Fruit fly (Drosophila melanogaster): ENCODE data around the gene CG32683.

CG32683 gene

DNA sequence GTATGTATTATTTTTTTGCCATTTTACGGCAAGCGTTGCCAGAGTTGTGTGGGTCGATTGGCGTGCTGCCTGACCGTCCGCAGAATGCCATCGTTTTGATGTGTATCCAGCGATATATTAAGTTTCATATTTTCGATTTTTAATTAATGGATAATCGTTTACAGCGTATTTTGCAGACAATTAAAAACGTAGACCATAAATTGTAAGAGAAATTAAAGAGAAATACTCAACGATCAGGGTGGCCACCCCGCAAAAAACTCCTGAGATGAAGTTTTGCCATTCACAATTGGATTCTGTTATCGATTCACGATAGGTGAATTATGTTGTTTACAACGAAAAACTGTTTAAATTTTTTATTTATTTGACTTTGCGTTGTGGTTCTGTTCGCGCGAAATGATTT lies 19.9 kb upstream of the CG32683 start, which contains the start of gene nocte (continued):
- TF ChIP-seq CG3281 (GFP tag; optimal IDR thresholded peaks at IDR 0.05): no peak
- TF ChIP-seq CG14860 (GFP tag; IDR thresholded peaks at IDR 0.05; ENCODE audit: partially characterized antibody): peak; percentile 37; the same call in 1 of the 3 replicates
- no peak for TF ChIP-seq CkIIα-i1 (GFP tag; IDR thresholded peaks at IDR 0.05)
- TF ChIP-seq her (GFP tag; optimal IDR thresholded peaks at IDR 0.05): no peak
- no peak for TF ChIP-seq lov (optimal IDR thresholded peaks at IDR 0.05)
- no peak for TF ChIP-seq lov (GFP tag; IDR thresholded peaks at IDR 0.05)
- TF ChIP-seq CG15269 (tag; optimal IDR thresholded peaks at IDR 0.05): no peak
- no peak for TF ChIP-seq CG1024 (GFP tag; IDR thresholded peaks at IDR 0.05)
- TF ChIP-seq CG11093 (GFP tag; IDR thresholded peaks at IDR 0.05): no peak
- peak; percentile 10 for TF ChIP-seq CG8924 (tag; optimal IDR thresholded peaks at IDR 0.05)
- TF ChIP-seq D19B (GFP tag; optimal IDR thresholded peaks at IDR 0.05): no peak
- TF ChIP-seq Sry-δ (GFP tag; optimal IDR thresholded peaks at IDR 0.05): peak; percentile 66
- TF ChIP-seq CG2116 (GFP tag; optimal IDR thresholded peaks at IDR 0.05): peak; percentile 88
- no peak for TF ChIP-seq CG8359 (GFP tag; optimal IDR thresholded peaks at IDR 0.05; ENCODE audit: borderline replicate concordance)
- no peak for TF ChIP-seq CG7556 (GFP tag; optimal IDR thresholded peaks at IDR 0.05)
- no peak for TF ChIP-seq CG16815 (GFP tag; optimal IDR thresholded peaks at IDR 0.05)
- no peak for TF ChIP-seq ash1 (GFP tag; optimal IDR thresholded peaks at IDR 0.05)
- no peak for TF ChIP-seq jing (GFP tag; optimal IDR thresholded peaks at IDR 0.05)
- TF ChIP-seq Hmx (GFP tag; optimal IDR thresholded peaks at IDR 0.05): no peak
- no peak for TF ChIP-seq CG15011 (GFP tag; optimal IDR thresholded peaks at IDR 0.05)
- peak; percentile 17 for TF ChIP-seq tin (GFP tag; optimal IDR thresholded peaks at IDR 0.05)
- TF ChIP-seq Camta (GFP tag; optimal IDR thresholded peaks at IDR 0.05): no peak
- TF ChIP-seq pfk (GFP tag; optimal IDR thresholded peaks at IDR 0.05): no peak
- no peak for TF ChIP-seq CG4854 (GFP tag; optimal IDR thresholded peaks at IDR 0.05)
- TF ChIP-seq CG1647 (GFP tag; optimal IDR thresholded peaks at IDR 0.05): no peak
- TF ChIP-seq YL-1 (GFP tag; optimal IDR thresholded peaks at IDR 0.05): peak; percentile 41
- TF ChIP-seq kah (GFP tag; optimal IDR thresholded peaks at IDR 0.05): no peak
- TF ChIP-seq CG17359 (tag; optimal IDR thresholded peaks at IDR 0.05): no peak
- TF ChIP-seq schlank (tag; optimal IDR thresholded peaks at IDR 0.05): no peak
- no peak for TF ChIP-seq CG1602 (GFP tag; optimal IDR thresholded peaks at IDR 0.05)
- TF ChIP-seq CG15073 (GFP tag; optimal IDR thresholded peaks at IDR 0.05): no peak
- TF ChIP-seq sens (GFP tag): peak; percentile 85
- TF ChIP-seq wek (GFP tag; optimal IDR thresholded peaks at IDR 0.05): no peak
- TF ChIP-seq CG8290 (GFP tag; optimal IDR thresholded peaks at IDR 0.05): no peak
- TF ChIP-seq CG8290 (tag; optimal IDR thresholded peaks at IDR 0.05): peak in 1 of 2 experiments; percentile 4
- peak; percentile 30 for TF ChIP-seq CG14710 (tag; optimal IDR thresholded peaks at IDR 0.05)
- TF ChIP-seq Atf-2 (GFP tag; optimal IDR thresholded peaks at IDR 0.05): no peak
- no peak for TF ChIP-seq maf-S (GFP tag; optimal IDR thresholded peaks at IDR 0.05)
- no peak for TF ChIP-seq CG15696 (tag; optimal IDR thresholded peaks at IDR 0.05)
- no peak for TF ChIP-seq pum (GFP tag; optimal IDR thresholded peaks at IDR 0.05)
- TF ChIP-seq gro (GFP tag; optimal IDR thresholded peaks at IDR 0.05): peak; percentile 36
- TF ChIP-seq h (optimal IDR thresholded peaks at IDR 0.05): no peak
- 0 out of 2 replicates have a peak, but pooled peaks have one; percentile 35 for TF ChIP-seq CG42726 (GFP tag; IDR thresholded peaks at IDR 0.05; ENCODE audit: partially characterized antibody)
- TF ChIP-seq CG17186 (GFP tag; optimal IDR thresholded peaks at IDR 0.05): no peak
- 0 out of 3 replicates have a peak, but pooled peaks have one; percentile 6 for TF ChIP-seq ci (GFP tag; IDR thresholded peaks at IDR 0.05)
- no peak for TF ChIP-seq shn (GFP tag; optimal IDR thresholded peaks at IDR 0.05)
- no peak for TF ChIP-seq CG3407 (GFP tag; optimal IDR thresholded peaks at IDR 0.05)
- no peak for TF ChIP-seq CG11696 (GFP tag; IDR thresholded peaks at IDR 0.05)
- TF ChIP-seq HHEX (GFP tag; optimal IDR thresholded peaks at IDR 0.05): no peak
- no peak for TF ChIP-seq Doc3 (GFP tag; IDR thresholded peaks at IDR 0.05; ENCODE audit: partially characterized antibody)
- peak; percentile 16 for TF ChIP-seq Myb (GFP tag; optimal IDR thresholded peaks at IDR 0.05)
- TF ChIP-seq CG18599 (GFP tag; optimal IDR thresholded peaks at IDR 0.05): no peak

All from whole organism, embryonic.